Worm (Caenorhabditis elegans) whole organism, early embryonic: ENCODE measurements around the gene F41H10.1.

ENCODE experiments used
- F13C5.2 ChIP-seq: sonication (generic microtip); optimal IDR thresholded peaks from 2 replicates; lab custom pipeline; 2017; ENCODE audit warnings: mild to moderate bottlenecking, missing genetic modification characterization, inconsistent platforms, missing compliant biosample characterization
- ama-1 ChIP-seq: fragments of 150-350 bp; optimal IDR thresholded peaks from 2 replicates; lab custom pipeline; 2014
- scrt-1 ChIP-seq: fragments of 200-800 bp; sonication (Bioruptor generic); IDR thresholded peaks from 2 replicates; pipeline ENCODE4 v1.3.6; 2022; ENCODE audit warnings: missing genetic modification characterization, missing compliant biosample characterization

ce11 chrIV:5366567-5366966, 16.1 kb upstream of the F41H10.1 start, which contains the start of gene sand-1:
- no peak for TF ChIP-seq ama-1 (lab: Kevin White, UChicago)
- no peak for TF ChIP-seq F13C5.2 (tag; lab: Kevin White, UChicago)
- no peak for TF ChIP-seq scrt-1 (GFP tag; lab: Robert Waterston, UW)
